Fruit fly (Drosophila melanogaster): ENCODE data around the gene CG17027.

- TF ChIP-seq CG8478 (optimal IDR thresholded peaks at IDR 0.05) (no peak), CTCF (optimal IDR thresholded peaks at IDR 0.05) (no peak)
Observed at dm6 chr3L:15976758-15977157, 3.1 kb upstream of the CG17027 start, which contains the start of gene CG17029.
